Worm (Caenorhabditis elegans) whole organism, young adult: ENCODE measurements around the gene T04F8.2.

Experiments used
- B0336.3 ChIP-seq: fragments of 200-800 bp; sonication (Bioruptor generic); IDR thresholded peaks from 2 replicates; pipeline ENCODE4 v1.3.6; 2022; ENCODE audit warnings: missing genetic modification characterization, missing compliant biosample characterization
- F10E7.11 ChIP-seq: sonication (generic microtip); optimal IDR thresholded peaks from 2 replicates; lab custom pipeline; 2017; ENCODE audit warnings: mild to moderate bottlenecking, missing genetic modification characterization, moderate library complexity, missing compliant biosample characterization
- F52B5.7 ChIP-seq: sonication (generic microtip); optimal IDR thresholded peaks from 2 replicates; lab custom pipeline; 2016; ENCODE audit warnings: mild to moderate bottlenecking, missing genetic modification characterization, missing compliant biosample characterization
- ama-1 ChIP-seq, 3 experiments: fragments of 150-350 bp in 1 of 3; sonication (generic microtip) in 2 of 3; optimal IDR thresholded peaks; 2 replicates each; lab custom pipeline; 2014 to 2018; ENCODE audit warnings: missing biosample characterization in 2 of 3, missing genetic modification characterization in 2 of 3, missing genetic modification reagents in 2 of 3
- die-1 ChIP-seq: sonication (generic microtip); optimal IDR thresholded peaks from 2 replicates; lab custom pipeline; 2016; ENCODE audit warnings: missing genotype, mild to moderate bottlenecking, missing genetic modification characterization, missing compliant biosample characterization
- lag-1 ChIP-seq: fragments of 200-800 bp; sonication (Bioruptor generic); IDR thresholded peaks from 2 replicates; pipeline ENCODE4 v1.3.6; 2022; ENCODE audit warnings: missing genetic modification reagents, missing genetic modification characterization, missing compliant biosample characterization
- lir-1 ChIP-seq: fragments of 200-800 bp; sonication (Bioruptor generic); conservative IDR thresholded peaks from 2 replicates; pipeline ENCODE4 v1.3.6; 2022; ENCODE audit warnings: missing genetic modification reagents, missing genetic modification characterization, missing compliant biosample characterization
- madf-3 ChIP-seq: fragments of 200-800 bp; sonication (Bioruptor generic); IDR thresholded peaks from 2 replicates; pipeline ENCODE4 v1.3.6; 2022; ENCODE audit warnings: missing genetic modification reagents, missing genetic modification characterization, missing compliant biosample characterization
- mcd-1 ChIP-seq: fragments of 200-800 bp; sonication (Bioruptor generic); IDR thresholded peaks from 2 replicates; pipeline ENCODE4 v1.3.6; 2022; ENCODE audit warnings: missing genetic modification reagents, missing genetic modification characterization, missing compliant biosample characterization
- nhr-27 ChIP-seq: fragments of 200-800 bp; sonication (Bioruptor generic); optimal IDR thresholded peaks from 2 replicates; lab custom pipeline; 2018; ENCODE audit warnings: mild to moderate bottlenecking, missing genetic modification characterization, moderate library complexity, missing compliant biosample characterization
- sea-2 ChIP-seq: fragments of 200-800 bp; sonication (Bioruptor generic); IDR thresholded peaks from 2 replicates; pipeline ENCODE4 v1.3.6; 2022; ENCODE audit warnings: missing genetic modification characterization, missing compliant biosample characterization
- tlf-1 ChIP-seq: fragments of 200-800 bp; sonication (Bioruptor generic); optimal IDR thresholded peaks from 2 replicates; lab custom pipeline; 2018; ENCODE audit warnings: mild to moderate bottlenecking, missing genetic modification characterization, missing compliant biosample characterization
- ztf-26 ChIP-seq: sonication (generic microtip); optimal IDR thresholded peaks from 2 replicates; lab custom pipeline; 2017; ENCODE audit warnings: missing genetic modification characterization, missing compliant biosample characterization
- ztf-3 ChIP-seq: fragments of 200-800 bp; sonication (Bioruptor generic); optimal IDR thresholded peaks from 2 replicates; lab custom pipeline; 2018; ENCODE audit warnings: mild to moderate bottlenecking, missing genetic modification characterization, missing compliant biosample characterization

ce11 chrX:11680851-11681250 is 24.5 kb upstream of the T04F8.2 start, which contains the start of gene T04F8.7:
- TF ChIP-seq tlf-1 (GFP tag; lab: Kevin White, UChicago) = no peak
- TF ChIP-seq B0336.3 (GFP tag; lab: Robert Waterston, UW) = no peak
- TF ChIP-seq F52B5.7 (tag; lab: Kevin White, UChicago) = no peak
- TF ChIP-seq sea-2 (GFP tag; lab: Robert Waterston, UW) = no peak
- no peak for TF ChIP-seq die-1 (tag; lab: Kevin White, UChicago)
- no peak for TF ChIP-seq madf-3 (GFP tag; lab: Robert Waterston, UW)
- TF ChIP-seq ama-1 (optimal IDR thresholded peaks at IDR 0.05; lab: Kevin White, UChicago) = no peak
- no peak for TF ChIP-seq ama-1 (GFP tag; optimal IDR thresholded peaks at IDR 0.05; lab: Kevin White, UChicago)
- no peak; the same call in 1 of the 2 replicates for TF ChIP-seq mcd-1 (GFP tag; lab: Robert Waterston, UW)
- no peak for TF ChIP-seq lag-1 (GFP tag; lab: Robert Waterston, UW)
- TF ChIP-seq F10E7.11 (tag; lab: Kevin White, UChicago) = no peak
- no peak for TF ChIP-seq nhr-27 (tag; lab: Kevin White, UChicago)
- TF ChIP-seq ztf-3 (GFP tag; lab: Kevin White, UChicago) = no peak
- no peak for TF ChIP-seq lir-1
- TF ChIP-seq ztf-26 (tag; lab: Kevin White, UChicago) = no peak
